Fruit fly (Drosophila melanogaster): ENCODE measurements around the gene Wdr62.

- TF ChIP-seq CG8159 (tag; optimal IDR thresholded peaks at IDR 0.05) = no peak
- no peak for TF ChIP-seq CG34367 (tag; optimal IDR thresholded peaks at IDR 0.05)
- no peak for TF ChIP-seq CG8301 (tag; optimal IDR thresholded peaks at IDR 0.05)
- TF ChIP-seq Snoo (tag; optimal IDR thresholded peaks at IDR 0.05) = no peak
- TF ChIP-seq CG15710 (tag; optimal IDR thresholded peaks at IDR 0.05) = no peak
- no peak for TF ChIP-seq Pif1A (GFP tag; optimal IDR thresholded peaks at IDR 0.05)
- no peak for TF ChIP-seq CG32121 (GFP tag; IDR thresholded peaks at IDR 0.05)
- no peak for TF ChIP-seq Pif1B (GFP tag; optimal IDR thresholded peaks at IDR 0.05)
- TF ChIP-seq CG13204 (GFP tag; optimal IDR thresholded peaks at IDR 0.05) = no peak
- TF ChIP-seq Ets98B (GFP tag; IDR thresholded peaks at IDR 0.05) = no peak
- no peak for TF ChIP-seq D1 (tag; optimal IDR thresholded peaks at IDR 0.05)
- TF ChIP-seq CG10348 (GFP tag; IDR thresholded peaks at IDR 0.05) = no peak
These were observed 21.9 kb downstream of the Wdr62 start for dm6 chr2L:1906326-1906725.

Data from whole organism, pupa.